Fruit fly (Drosophila melanogaster): Measurements from ENCODE around the gene CG14695.

DNA sequence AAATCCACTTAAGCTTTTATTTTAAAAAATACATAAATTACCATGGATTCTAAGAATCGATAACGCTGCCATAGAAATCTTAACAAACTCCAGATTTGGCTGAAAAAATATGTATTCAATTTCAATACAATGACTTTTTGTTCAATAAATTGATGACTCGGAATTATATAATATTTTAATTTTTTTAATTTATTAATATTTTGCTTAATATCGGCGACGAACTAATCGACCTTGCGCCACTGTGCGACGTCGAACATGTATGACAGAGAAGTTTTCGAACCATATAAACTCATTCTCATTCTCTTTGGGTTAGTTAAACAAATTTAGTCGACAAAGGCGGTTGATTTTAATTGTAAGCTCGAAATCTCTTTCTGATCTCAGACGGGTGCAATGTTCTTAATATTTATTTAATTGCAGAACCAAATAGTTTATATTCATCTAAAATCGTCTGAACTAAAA, 29.6 kb downstream of the CG14695 start, which contains the start of gene CG42394:
- TF ChIP-seq CG4496 (GFP tag; IDR thresholded peaks at IDR 0.05) (peak; percentile 95), EcR (GFP tag; optimal IDR thresholded peaks at IDR 0.05) (peak; percentile 76), gl (tag; optimal IDR thresholded peaks at IDR 0.05) (peak; percentile 80)
